Worm (Caenorhabditis elegans) whole organism, mixed stage, embryonic: Measurements from ENCODE around the gene snet-1.

Source experiments
- M03D4.4 ChIP-seq: sonication (generic microtip); optimal IDR thresholded peaks from 2 replicates; lab custom pipeline; 2017; ENCODE audit warnings: mild to moderate bottlenecking, missing genetic modification characterization, missing compliant biosample characterization
- bed-3 ChIP-seq: fragments of 200-800 bp; sonication (Bioruptor generic); optimal IDR thresholded peaks from 3 replicates; lab custom pipeline; 2018; ENCODE audit warnings: mild to moderate bottlenecking, missing genetic modification characterization, moderate library complexity, missing compliant biosample characterization
- blmp-1 ChIP-seq: fragments of 150-350 bp; optimal IDR thresholded peaks from 2 replicates; lab custom pipeline; 2014; ENCODE audit warnings: missing biosample characterization, missing genetic modification characterization
- ceh-39 ChIP-seq: fragments of 150-350 bp; optimal IDR thresholded peaks from 2 replicates; lab custom pipeline; 2014; ENCODE audit warnings: missing biosample characterization, missing genetic modification characterization
- ceh-43 ChIP-seq: fragments of 200-800 bp; sonication (Bioruptor generic); optimal IDR thresholded peaks from 2 replicates; lab custom pipeline; 2018; ENCODE audit warnings: mild to moderate bottlenecking, missing genetic modification characterization, moderate library complexity, missing compliant biosample characterization
- ceh-83 ChIP-seq: fragments of 200-800 bp; sonication (Bioruptor generic); optimal IDR thresholded peaks from 2 replicates; lab custom pipeline; 2018; ENCODE audit warnings: mild to moderate bottlenecking, missing genetic modification characterization, missing compliant biosample characterization
- ces-1 ChIP-seq: fragments of 150-350 bp; optimal IDR thresholded peaks from 2 replicates; lab custom pipeline; 2014; ENCODE audit warnings: missing biosample characterization, missing genetic modification reagents, missing genetic modification characterization
- cnd-1 ChIP-seq: fragments of 200-800 bp; sonication (Bioruptor generic); optimal IDR thresholded peaks from 2 replicates; lab custom pipeline; 2018; ENCODE audit warnings: mild to moderate bottlenecking, missing genetic modification characterization, missing compliant biosample characterization
- drap-1 ChIP-seq: fragments of 200-800 bp; sonication (Bioruptor generic); optimal IDR thresholded peaks from 3 replicates; lab custom pipeline; 2018; ENCODE audit warnings: mild to moderate bottlenecking, missing genetic modification characterization, missing compliant biosample characterization
- elt-1 ChIP-seq: sonication (generic microtip); optimal IDR thresholded peaks from 2 replicates; lab custom pipeline; 2017; ENCODE audit warnings: missing genetic modification characterization, mild to moderate bottlenecking, missing compliant biosample characterization, antibody characterized with exemption, moderate library complexity, borderline replicate concordance; ENCODE audit not compliant: insufficient read depth
- elt-3 ChIP-seq: fragments of 150-350 bp; optimal IDR thresholded peaks from 2 replicates; lab custom pipeline; 2014; ENCODE audit warnings: missing biosample characterization, missing genetic modification characterization
- flh-1 ChIP-seq: fragments of 200-800 bp; sonication (Bioruptor generic); optimal IDR thresholded peaks from 2 replicates; lab custom pipeline; 2018; ENCODE audit warnings: mild to moderate bottlenecking, missing genetic modification characterization, moderate library complexity, missing compliant biosample characterization
- ham-2 ChIP-seq: fragments of 200-800 bp; sonication (Bioruptor generic); optimal IDR thresholded peaks from 2 replicates; lab custom pipeline; 2018; ENCODE audit warnings: mild to moderate bottlenecking, missing genetic modification characterization, missing compliant biosample characterization
- hlh-1 ChIP-seq: fragments of 150-350 bp; optimal IDR thresholded peaks from 2 replicates; lab custom pipeline; 2014; ENCODE audit warnings: missing biosample characterization, missing genetic modification reagents, missing genetic modification characterization
- lin-13 ChIP-seq: fragments of 150-350 bp; optimal IDR thresholded peaks from 2 replicates; lab custom pipeline; 2014; ENCODE audit warnings: missing biosample characterization, missing genetic modification characterization
- lin-32 ChIP-seq: fragments of 200-800 bp; sonication (Bioruptor generic); optimal IDR thresholded peaks from 2 replicates; lab custom pipeline; 2018; ENCODE audit warnings: mild to moderate bottlenecking, missing genetic modification characterization, missing compliant biosample characterization
- lsy-2 ChIP-seq: fragments of 150-350 bp; optimal IDR thresholded peaks from 2 replicates; lab custom pipeline; 2014; ENCODE audit warnings: missing biosample characterization, missing genetic modification characterization
- mab-5 ChIP-seq: fragments of 150-350 bp; optimal IDR thresholded peaks from 2 replicates; lab custom pipeline; 2014; ENCODE audit warnings: missing biosample characterization, missing genetic modification characterization
- mep-1 ChIP-seq: fragments of 150-350 bp; optimal IDR thresholded peaks from 2 replicates; lab custom pipeline; 2017; ENCODE audit warnings: missing biosample characterization, missing genetic modification reagents, missing genetic modification characterization, inconsistent platforms
- mls-2 ChIP-seq: sonication (generic microtip); optimal IDR thresholded peaks from 2 replicates; lab custom pipeline; 2016; ENCODE audit warnings: mild to moderate bottlenecking, missing genetic modification characterization, moderate library complexity, missing compliant biosample characterization
- nhr-12 ChIP-seq: fragments of 150-350 bp; optimal IDR thresholded peaks from 2 replicates; lab custom pipeline; 2014; ENCODE audit warnings: missing biosample characterization, missing genetic modification characterization
- nhr-2 ChIP-seq: fragments of 150-350 bp; optimal IDR thresholded peaks from 2 replicates; lab custom pipeline; 2014; ENCODE audit warnings: missing biosample characterization, missing genetic modification characterization
- nhr-237 ChIP-seq: fragments of 150-350 bp; optimal IDR thresholded peaks from 2 replicates; lab custom pipeline; 2014; ENCODE audit warnings: missing biosample characterization, missing genetic modification characterization
- nhr-28 ChIP-seq: fragments of 150-350 bp; optimal IDR thresholded peaks from 2 replicates; lab custom pipeline; 2014; ENCODE audit warnings: missing biosample characterization, missing genetic modification characterization
- nhr-76 ChIP-seq: sonication (generic microtip); optimal IDR thresholded peaks from 2 replicates; lab custom pipeline; 2017; ENCODE audit warnings: missing biosample characterization, missing genetic modification characterization
- pha-4 ChIP-seq: fragments of 150-350 bp; optimal IDR thresholded peaks from 2 replicates; lab custom pipeline; 2018; ENCODE audit warnings: missing biosample characterization, missing genetic modification reagents, missing genetic modification characterization
- sem-2 ChIP-seq: fragments of 200-800 bp; sonication (Bioruptor generic); optimal IDR thresholded peaks from 2 replicates; lab custom pipeline; 2018; ENCODE audit warnings: mild to moderate bottlenecking, missing genetic modification characterization, missing compliant biosample characterization
- snpc-4 ChIP-seq: fragments of 150-350 bp; optimal IDR thresholded peaks from 2 replicates; lab custom pipeline; 2014; ENCODE audit warnings: missing biosample characterization, missing genetic modification characterization
- sptf-1 ChIP-seq: sonication (generic microtip); optimal IDR thresholded peaks from 2 replicates; lab custom pipeline; 2017; ENCODE audit warnings: mild to moderate bottlenecking, missing genetic modification characterization, moderate library complexity, missing compliant biosample characterization
- tbx-8 ChIP-seq: fragments of 200-800 bp; sonication (Bioruptor generic); optimal IDR thresholded peaks from 2 replicates; lab custom pipeline; 2018; ENCODE audit warnings: mild to moderate bottlenecking, missing genetic modification characterization, moderate library complexity, missing compliant biosample characterization
- unc-120 ChIP-seq: sonication (generic microtip); optimal IDR thresholded peaks from 2 replicates; lab custom pipeline; 2017; ENCODE audit warnings: missing genetic modification characterization, missing compliant biosample characterization; ENCODE audit not compliant: poor library complexity, severe bottlenecking
- unc-39 ChIP-seq: fragments of 150-350 bp; optimal IDR thresholded peaks from 2 replicates; lab custom pipeline; 2014; ENCODE audit warnings: missing biosample characterization, missing genetic modification characterization
- unc-62 ChIP-seq: fragments of 150-350 bp; optimal IDR thresholded peaks from 2 replicates; lab custom pipeline; 2014; ENCODE audit warnings: missing biosample characterization, missing genetic modification reagents, missing genetic modification characterization
- zip-8 ChIP-seq: fragments of 150-350 bp; optimal IDR thresholded peaks from 2 replicates; lab custom pipeline; 2014; ENCODE audit warnings: missing biosample characterization, missing genetic modification characterization
- ztf-11 ChIP-seq: fragments of 150-350 bp; optimal IDR thresholded peaks from 2 replicates; lab custom pipeline; 2014; ENCODE audit warnings: missing biosample characterization, missing genetic modification characterization

Gene snet-1

DNA sequence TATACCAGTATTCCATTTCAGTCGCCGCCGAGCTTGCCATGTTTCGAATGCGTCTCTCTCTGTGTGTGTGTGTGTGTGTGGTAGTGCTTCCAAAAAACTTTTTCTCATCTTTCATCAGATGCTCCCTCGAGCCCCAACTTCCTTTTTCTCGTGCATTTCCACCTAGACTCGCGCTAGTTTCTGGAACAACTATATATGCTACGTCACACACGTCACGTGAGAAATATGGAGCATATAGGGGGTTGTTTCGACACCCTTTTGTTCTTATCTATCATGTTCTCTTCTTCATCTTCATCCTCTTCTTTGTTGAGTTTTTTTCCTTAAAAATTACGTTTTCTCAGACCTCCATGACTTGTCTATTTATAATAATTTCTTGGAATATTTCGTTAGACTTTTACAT, 36.6 kb upstream of the snet-1 start:
- TF ChIP-seq cnd-1 (tag; lab: Kevin White, UChicago), result no peak
- no peak for TF ChIP-seq lsy-2 (tag; lab: Kevin White, UChicago)
- TF ChIP-seq unc-120 (tag; lab: Kevin White, UChicago), result no peak
- TF ChIP-seq ham-2 (GFP tag; lab: Kevin White, UChicago), result no peak
- no peak for TF ChIP-seq elt-3 (tag; lab: Kevin White, UChicago)
- no peak for TF ChIP-seq flh-1 (GFP tag; lab: Kevin White, UChicago)
- TF ChIP-seq ceh-83, result no peak
- TF ChIP-seq drap-1 (GFP tag; lab: Kevin White, UChicago), result no peak
- TF ChIP-seq snpc-4 (tag; lab: Kevin White, UChicago), result no peak
- TF ChIP-seq ceh-43, result no peak

DNA sequence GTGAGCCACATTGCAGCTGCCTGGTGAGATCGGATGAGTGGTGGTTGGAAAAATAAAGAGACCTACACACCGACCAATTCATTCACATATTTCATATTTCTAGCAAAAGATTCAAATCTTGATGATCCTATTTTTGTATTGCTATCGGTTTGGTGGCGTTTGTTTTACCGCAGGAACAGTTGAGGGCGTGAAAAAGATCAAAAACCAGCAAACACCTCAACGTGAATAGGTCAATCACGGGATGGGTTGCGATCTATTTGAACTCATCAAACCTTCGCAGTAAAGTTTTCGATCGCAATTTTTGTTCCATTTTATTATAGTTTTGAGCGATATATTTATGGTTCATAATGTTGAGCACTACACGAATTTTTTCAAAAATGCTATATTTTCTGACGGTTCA, 33.1 kb upstream of the snet-1 start:
- TF ChIP-seq zip-8, result no peak
- no peak for TF ChIP-seq nhr-237 (tag; lab: Kevin White, UChicago)
- no peak for TF ChIP-seq mab-5 (tag; lab: Kevin White, UChicago)
- TF ChIP-seq sem-2 (GFP tag; lab: Kevin White, UChicago), result no peak
- no peak for TF ChIP-seq nhr-76 (tag; lab: Kevin White, UChicago)
- TF ChIP-seq lin-13 (tag; lab: Kevin White, UChicago), result no peak
- TF ChIP-seq nhr-12 (tag; lab: Kevin White, UChicago), result no peak
- no peak for TF ChIP-seq unc-120 (tag; lab: Kevin White, UChicago)
- no peak for TF ChIP-seq ceh-39
- TF ChIP-seq elt-1 (tag; lab: Kevin White, UChicago), result no peak
- TF ChIP-seq mep-1 (tag; lab: Kevin White, UChicago), result no peak
- no peak for TF ChIP-seq ztf-11 (tag; lab: Kevin White, UChicago)
- TF ChIP-seq, all 35 proteins: peak for 0

DNA sequence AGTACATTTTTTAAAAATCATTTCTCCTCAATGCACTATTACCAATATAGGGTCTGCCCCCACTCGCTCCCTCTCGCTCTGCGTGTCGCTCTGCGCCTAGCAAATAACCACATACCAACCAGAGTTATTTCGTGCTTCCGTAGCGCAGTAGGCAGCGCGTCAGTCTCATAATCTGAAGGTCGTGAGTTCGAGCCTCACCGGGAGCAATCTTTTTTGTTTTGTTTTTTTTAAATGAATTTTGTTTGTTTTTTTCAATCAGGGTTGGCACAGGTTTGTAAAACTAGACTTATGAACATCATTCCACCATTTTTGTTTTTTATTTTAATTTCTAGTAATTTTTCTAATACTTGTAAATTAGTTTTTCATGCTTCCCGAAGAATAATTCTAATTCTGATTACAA, 28.9 kb upstream of the snet-1 start:
- TF ChIP-seq nhr-12 (tag; lab: Kevin White, UChicago) (no peak), ham-2 (GFP tag; lab: Kevin White, UChicago) (peak; percentile 68), nhr-76 (tag; lab: Kevin White, UChicago) (no peak), ceh-83 (peak; percentile 95), pha-4 (tag; lab: Kevin White, UChicago) (peak; percentile 28), mls-2 (tag; lab: Kevin White, UChicago) (peak; percentile 92), nhr-237 (tag; lab: Kevin White, UChicago) (peak; percentile 12), unc-39 (peak; percentile 36), snpc-4 (tag; lab: Kevin White, UChicago) (no peak), nhr-28 (tag; lab: Kevin White, UChicago) (no peak), ces-1 (peak; percentile 25), tbx-8 (GFP tag; lab: Kevin White, UChicago) (peak; percentile 83), lsy-2 (tag; lab: Kevin White, UChicago) (peak; percentile 34), unc-62 (GFP tag; lab: Kevin White, UChicago) (peak; percentile 21), ceh-43 (peak; percentile 84), drap-1 (GFP tag; lab: Kevin White, UChicago) (peak; percentile 91), zip-8 (no peak), nhr-2 (tag; lab: Kevin White, UChicago) (no peak), sem-2 (GFP tag; lab: Kevin White, UChicago) (peak; percentile 69), lin-32 (GFP tag; lab: Kevin White, UChicago) (peak; percentile 76), sptf-1 (tag; lab: Kevin White, UChicago) (peak; percentile 95), bed-3 (GFP tag; lab: Kevin White, UChicago) (peak; percentile 87), hlh-1 (tag; lab: Kevin White, UChicago) (peak; percentile 5), ceh-39 (no peak), ztf-11 (tag; lab: Kevin White, UChicago) (no peak), M03D4.4 (tag; lab: Kevin White, UChicago) (peak; percentile 93), unc-120 (tag; lab: Kevin White, UChicago) (peak; percentile 85), elt-3 (tag; lab: Kevin White, UChicago) (no peak), blmp-1 (tag; lab: Kevin White, UChicago) (peak; percentile 20), cnd-1 (tag; lab: Kevin White, UChicago) (peak; percentile 90), flh-1 (GFP tag; lab: Kevin White, UChicago) (peak; percentile 69), lin-13 (tag; lab: Kevin White, UChicago) (peak; percentile 32), elt-1 (tag; lab: Kevin White, UChicago) (no peak), mab-5 (tag; lab: Kevin White, UChicago) (no peak), mep-1 (tag; lab: Kevin White, UChicago) (peak; percentile 59)
